Worm (Caenorhabditis elegans) whole organism, L4 larva: ENCODE results near the gene kqt-2.

Source experiments
- F10B5.3 ChIP-seq: sonication (generic microtip); optimal IDR thresholded peaks from 2 replicates; lab custom pipeline; 2016; ENCODE audit warnings: mild to moderate bottlenecking, missing genetic modification characterization, missing compliant biosample characterization
- F37D6.2 ChIP-seq: sonication (generic microtip); optimal IDR thresholded peaks from 2 replicates; lab custom pipeline; 2016; ENCODE audit warnings: mild to moderate bottlenecking, missing genetic modification characterization, missing compliant biosample characterization
- F44E2.7 ChIP-seq: fragments of 200-800 bp; sonication (Bioruptor generic); IDR thresholded peaks from 2 replicates; pipeline ENCODE4 v2.1.2; 2022; ENCODE audit warnings: missing genetic modification characterization, missing compliant biosample characterization
- R02D3.7 ChIP-seq: fragments of 150-350 bp; sonication (generic microtip); optimal IDR thresholded peaks from 3 replicates; lab custom pipeline; 2014; ENCODE audit warnings: missing biosample characterization, missing genetic modification characterization
- T20F7.1 ChIP-seq: fragments of 200-800 bp; sonication (Bioruptor generic); optimal IDR thresholded peaks from 2 replicates; lab custom pipeline; 2018; ENCODE audit warnings: mild to moderate bottlenecking, missing genetic modification characterization, missing compliant biosample characterization
- Y5F2A.4 ChIP-seq: fragments of 200-800 bp; sonication (Bioruptor generic); optimal IDR thresholded peaks from 2 replicates; lab custom pipeline; 2018; ENCODE audit warnings: mild to moderate bottlenecking, missing genetic modification characterization, missing compliant biosample characterization
- Y75B8A.6 ChIP-seq: fragments of 200-800 bp; sonication (Bioruptor generic); IDR thresholded peaks from 2 replicates; pipeline ENCODE4 v1.3.6; 2022; ENCODE audit warnings: missing genetic modification reagents, missing genetic modification characterization, missing compliant biosample characterization
- ceh-32 ChIP-seq: sonication (generic microtip); optimal IDR thresholded peaks from 2 replicates; lab custom pipeline; 2016; ENCODE audit warnings: mild to moderate bottlenecking, missing genetic modification characterization, missing compliant biosample characterization; ENCODE audit not compliant: poor library complexity
- ceh-44 ChIP-seq: fragments of 200-800 bp; sonication (Bioruptor generic); IDR thresholded peaks from 2 replicates; pipeline ENCODE4 v1.3.6; 2022; ENCODE audit warnings: missing genetic modification reagents, missing genetic modification characterization, missing compliant biosample characterization
- cey-2 ChIP-seq: sonication (generic microtip); optimal IDR thresholded peaks from 3 replicates; lab custom pipeline; 2017; ENCODE audit warnings: missing genetic modification characterization, mild to moderate bottlenecking, missing compliant biosample characterization, antibody characterized with exemption, borderline replicate concordance; ENCODE audit not compliant: insufficient read depth
- daf-16 ChIP-seq, 3 experiments: sonication (generic microtip); optimal IDR thresholded peaks; 2 replicates each; lab custom pipeline; 2016 to 2017; ENCODE audit warnings: missing genetic modification characterization in 3 of 3, missing genetic modification reagents in 3 of 3, mild to moderate bottlenecking in 2 of 3, missing compliant biosample characterization in 2 of 3, missing biosample characterization in 1 of 3, moderate library complexity in 1 of 3
- dmd-6 ChIP-seq: fragments of 200-800 bp; sonication (Bioruptor generic); IDR thresholded peaks from 2 replicates; pipeline ENCODE4 v1.3.6; 2022; ENCODE audit warnings: missing genetic modification reagents, missing genetic modification characterization, missing compliant biosample characterization
- dmd-8 ChIP-seq: fragments of 200-800 bp; sonication (Bioruptor generic); IDR thresholded peaks from 2 replicates; pipeline ENCODE4 v1.3.6; 2022; ENCODE audit warnings: missing genetic modification characterization, missing compliant biosample characterization
- egl-27 ChIP-seq: sonication (generic microtip); optimal IDR thresholded peaks from 3 replicates; lab custom pipeline; 2017; ENCODE audit warnings: missing biosample characterization, missing genetic modification reagents, missing genetic modification characterization
- fkh-10 ChIP-seq: fragments of 150-350 bp; optimal IDR thresholded peaks from 2 replicates; lab custom pipeline; 2014; ENCODE audit warnings: missing biosample characterization, missing genetic modification reagents, missing genetic modification characterization
- hif-1 ChIP-seq, 2 experiments: sonication (generic microtip); optimal IDR thresholded peaks; 2 replicates each; lab custom pipeline; 2016 to 2017; ENCODE audit warnings: missing compliant biosample characterization in 2 of 2, missing genetic modification characterization in 2 of 2, missing genetic modification reagents in 2 of 2, missing genotype in 2 of 2, mild to moderate bottlenecking in 1 of 2
- hlh-11 ChIP-seq: fragments of 200-800 bp; sonication (Bioruptor generic); optimal IDR thresholded peaks from 2 replicates; lab custom pipeline; 2018; ENCODE audit warnings: mild to moderate bottlenecking, missing genetic modification characterization, missing compliant biosample characterization
- hlh-30 ChIP-seq: sonication (generic microtip); optimal IDR thresholded peaks from 2 replicates; lab custom pipeline; 2017; ENCODE audit warnings: antibody characterized with exemption, mild to moderate bottlenecking, missing genetic modification characterization, missing compliant biosample characterization; ENCODE audit not compliant: insufficient read depth
- hmg-1.1 ChIP-seq: fragments of 200-800 bp; sonication (Bioruptor generic); IDR thresholded peaks from 2 replicates; pipeline ENCODE4 v1.3.6; 2022; ENCODE audit warnings: missing genetic modification reagents, missing genetic modification characterization, missing compliant biosample characterization
- lim-7 ChIP-seq: fragments of 200-800 bp; sonication (Bioruptor generic); IDR thresholded peaks from 2 replicates; pipeline ENCODE4 v1.3.6; 2022; ENCODE audit warnings: missing genetic modification characterization, missing compliant biosample characterization
- lin-29 ChIP-seq: fragments of 200-800 bp; sonication (Bioruptor generic); IDR thresholded peaks from 2 replicates; pipeline ENCODE4 v1.3.6; 2022; ENCODE audit warnings: missing genetic modification reagents, missing genetic modification characterization, missing compliant biosample characterization
- lir-3 ChIP-seq: sonication (generic microtip); optimal IDR thresholded peaks from 2 replicates; lab custom pipeline; 2016; ENCODE audit warnings: mild to moderate bottlenecking, missing genetic modification characterization, missing compliant biosample characterization
- mxl-2 ChIP-seq: fragments of 200-800 bp; sonication (Bioruptor generic); conservative IDR thresholded peaks from 2 replicates; pipeline ENCODE4 v1.3.6; 2022; ENCODE audit warnings: missing genetic modification reagents, missing genetic modification characterization, missing compliant biosample characterization
- nhr-10 ChIP-seq: fragments of 150-350 bp; optimal IDR thresholded peaks from 2 replicates; lab custom pipeline; 2014; ENCODE audit warnings: missing biosample characterization, missing genetic modification characterization
- nhr-11 ChIP-seq: fragments of 150-350 bp; optimal IDR thresholded peaks from 2 replicates; lab custom pipeline; 2014; ENCODE audit warnings: missing biosample characterization, missing genetic modification characterization
- nhr-111 ChIP-seq: fragments of 200-800 bp; sonication (Bioruptor generic); optimal IDR thresholded peaks from 2 replicates; lab custom pipeline; 2018; ENCODE audit warnings: mild to moderate bottlenecking, missing genetic modification characterization, missing compliant biosample characterization
- nhr-25 ChIP-seq: sonication (generic microtip); optimal IDR thresholded peaks from 2 replicates; lab custom pipeline; 2017; ENCODE audit warnings: missing genetic modification characterization, mild to moderate bottlenecking, missing compliant biosample characterization, antibody characterized with exemption, moderate library complexity, borderline replicate concordance; ENCODE audit not compliant: insufficient read depth
- nhr-28 ChIP-seq: fragments of 150-350 bp; optimal IDR thresholded peaks from 2 replicates; lab custom pipeline; 2014; ENCODE audit warnings: missing biosample characterization, missing genetic modification characterization
- nhr-41 ChIP-seq: fragments of 200-800 bp; sonication (Bioruptor generic); IDR thresholded peaks from 2 replicates; pipeline ENCODE4 v1.3.6; 2022; ENCODE audit warnings: missing genetic modification reagents, missing genetic modification characterization, missing compliant biosample characterization
- nhr-42 ChIP-seq: fragments of 200-800 bp; sonication (Bioruptor generic); IDR thresholded peaks from 2 replicates; pipeline ENCODE4 v1.3.6; 2022; ENCODE audit warnings: missing genetic modification characterization, missing compliant biosample characterization
- nhr-76 ChIP-seq: fragments of 150-350 bp; optimal IDR thresholded peaks from 2 replicates; lab custom pipeline; 2014; ENCODE audit warnings: missing biosample characterization, missing genetic modification characterization
- nhr-77 ChIP-seq: fragments of 150-350 bp; optimal IDR thresholded peaks from 2 replicates; lab custom pipeline; 2014; ENCODE audit warnings: missing biosample characterization, missing genetic modification characterization
- pha-4 ChIP-seq, 2 experiments: fragments of 150-350 bp in 1 of 2; fragments of 200-800 bp in 1 of 2; sonication (Bioruptor generic) in 1 of 2; IDR thresholded peaks in 1 of 2; optimal IDR thresholded peaks in 1 of 2; 2 replicates each; pipeline versions ENCODE4 v1.3.6 to Lab custom; 2014 to 2022; ENCODE audit warnings: missing genetic modification characterization in 2 of 2, missing genetic modification reagents in 2 of 2, missing biosample characterization in 1 of 2, missing compliant biosample characterization in 1 of 2
- php-3 ChIP-seq: fragments of 200-800 bp; sonication (Bioruptor generic); IDR thresholded peaks from 2 replicates; pipeline ENCODE4 v1.3.6; 2022; ENCODE audit warnings: missing genetic modification reagents, missing genetic modification characterization, missing compliant biosample characterization
- rbr-2 ChIP-seq: sonication (generic microtip); optimal IDR thresholded peaks from 2 replicates; lab custom pipeline; 2016; ENCODE audit warnings: missing genotype, missing genetic modification characterization, missing compliant biosample characterization
- sdz-12 ChIP-seq: fragments of 200-800 bp; sonication (Bioruptor generic); optimal IDR thresholded peaks from 2 replicates; lab custom pipeline; 2018; ENCODE audit warnings: mild to moderate bottlenecking, missing genetic modification characterization, missing compliant biosample characterization
- spr-1 ChIP-seq: sonication (generic microtip); optimal IDR thresholded peaks from 2 replicates; lab custom pipeline; 2016; ENCODE audit warnings: mild to moderate bottlenecking, missing genetic modification characterization, missing compliant biosample characterization
- spr-3 ChIP-seq: fragments of 200-800 bp; sonication (Bioruptor generic); optimal IDR thresholded peaks from 2 replicates; lab custom pipeline; 2018; ENCODE audit warnings: mild to moderate bottlenecking, missing genetic modification characterization, missing compliant biosample characterization
- tag-97 ChIP-seq: fragments of 200-800 bp; sonication (Bioruptor generic); IDR thresholded peaks from 2 replicates; pipeline ENCODE4 v1.3.6; 2022; ENCODE audit warnings: missing genetic modification characterization, missing compliant biosample characterization
- tra-1 ChIP-seq: fragments of 200-800 bp; sonication (Bioruptor generic); IDR thresholded peaks from 2 replicates; pipeline ENCODE4 v1.3.6; 2022; ENCODE audit warnings: missing genetic modification reagents, missing genetic modification characterization, missing compliant biosample characterization
- unc-62 ChIP-seq, 3 experiments: fragments of 150-350 bp in 1 of 3; sonication (generic microtip); optimal IDR thresholded peaks in 2 of 3; peaks in 1 of 3; 1 replicate in 1 of 3; 2 replicates in 2 of 3; lab custom pipeline; 2014 to 2017; ENCODE audit warnings: missing biosample characterization in 3 of 3, missing genetic modification characterization in 3 of 3, missing genetic modification reagents in 3 of 3, missing genotype in 1 of 3
- zag-1 ChIP-seq: fragments of 150-350 bp; optimal IDR thresholded peaks from 2 replicates; lab custom pipeline; 2014; ENCODE audit warnings: missing biosample characterization, missing genetic modification characterization
- zfp-2 ChIP-seq: sonication (generic microtip); optimal IDR thresholded peaks from 2 replicates; lab custom pipeline; 2016; ENCODE audit warnings: mild to moderate bottlenecking, missing genetic modification characterization, missing compliant biosample characterization
- zfp-3 ChIP-seq: fragments of 200-800 bp; sonication (Bioruptor generic); conservative IDR thresholded peaks from 2 replicates; pipeline ENCODE4 v1.3.6; 2022; ENCODE audit warnings: missing genetic modification reagents, missing genetic modification characterization, missing compliant biosample characterization
- zip-2 ChIP-seq: fragments of 150-350 bp; optimal IDR thresholded peaks from 2 replicates; lab custom pipeline; 2014; ENCODE audit warnings: missing biosample characterization, missing genetic modification characterization
- ztf-11 ChIP-seq: fragments of 150-350 bp; optimal IDR thresholded peaks from 2 replicates; lab custom pipeline; 2014; ENCODE audit warnings: missing biosample characterization, missing genetic modification characterization

The kqt-2 gene

ce11 chrX:8233554-8233953 is 12.6 kb downstream of the kqt-2 start:
- TF ChIP-seq unc-62 (GFP tag; optimal IDR thresholded peaks at IDR 0.05 in 1 of 2; lab: Kevin White, UChicago) (peak in 1 of 2 experiments; percentile 39), unc-62 (tag; optimal IDR thresholded peaks at IDR 0.05; lab: Kevin White, UChicago) (no peak), daf-16 (GFP tag; optimal IDR thresholded peaks at IDR 0.05; lab: Kevin White, UChicago) (peak in 1 of 2 experiments; percentile 72), daf-16 (tag; optimal IDR thresholded peaks at IDR 0.05; lab: Kevin White, UChicago) (no peak), hlh-30 (peak; percentile 58), nhr-77 (tag; lab: Kevin White, UChicago) (no peak), mxl-2 (no peak), hmg-1.1 (GFP tag; lab: Robert Waterston, UW) (0 out of 2 replicates have a peak, but pooled peaks have one; percentile 24), T20F7.1 (GFP tag; lab: Kevin White, UChicago) (no peak), R02D3.7 (tag; lab: Kevin White, UChicago) (no peak)

ce11 chrX:8231858-8232257 is 14.3 kb downstream of the kqt-2 start, which contains the start of gene K02A6.3:
Gene K02A6.3, minus strand, starts transcription at chrX:8231931.
- TF ChIP-seq ceh-44 (no peak), nhr-10 (tag; lab: Kevin White, UChicago) (no peak), tag-97 (GFP tag; lab: Robert Waterston, UW) (no peak), pha-4 (GFP tag; IDR thresholded peaks at IDR 0.05; lab: Robert Waterston, UW) (peak; percentile 62), pha-4 (tag; optimal IDR thresholded peaks at IDR 0.05; lab: Kevin White, UChicago) (peak; percentile 21), lir-3 (tag; lab: Kevin White, UChicago) (no peak), dmd-8 (no peak), fkh-10 (GFP tag; lab: Kevin White, UChicago) (no peak), F44E2.7 (GFP tag; lab: Robert Waterston, UW) (no peak), nhr-76 (tag; lab: Kevin White, UChicago) (peak; percentile 63), hmg-1.1 (GFP tag; lab: Robert Waterston, UW) (peak; percentile 85), Y5F2A.4 (no peak), Y75B8A.6 (GFP tag; lab: Robert Waterston, UW) (0 out of 2 replicates have a peak, but pooled peaks have one; percentile 65), dmd-6 (GFP tag; lab: Robert Waterston, UW) (peak; percentile 94), daf-16 (GFP tag; optimal IDR thresholded peaks at IDR 0.05; lab: Kevin White, UChicago) (peak in 1 of 2 experiments; percentile 98), daf-16 (tag; optimal IDR thresholded peaks at IDR 0.05; lab: Kevin White, UChicago) (peak; percentile 100), R02D3.7 (tag; lab: Kevin White, UChicago) (no peak), zfp-3 (GFP tag; lab: Robert Waterston, UW) (peak; percentile 82; the same call in 1 of the 2 replicates), lim-7 (GFP tag; lab: Robert Waterston, UW) (no peak), nhr-41 (GFP tag; lab: Robert Waterston, UW) (0 out of 2 replicates have a peak, but pooled peaks have one; percentile 11), lin-29 (no peak), F37D6.2 (tag; lab: Kevin White, UChicago) (peak; percentile 27), ztf-11 (tag; lab: Kevin White, UChicago) (no peak), zip-2 (tag; lab: Kevin White, UChicago) (peak; percentile 53), ceh-32 (no peak), egl-27 (no peak), F10B5.3 (tag; lab: Kevin White, UChicago) (no peak), sdz-12 (GFP tag; lab: Kevin White, UChicago) (no peak), nhr-25 (tag; lab: Kevin White, UChicago) (peak; percentile 12), nhr-42 (no peak), nhr-11 (tag; lab: Kevin White, UChicago) (peak; percentile 84), zfp-2 (tag; lab: Kevin White, UChicago) (no peak), zag-1 (no peak), tra-1 (GFP tag; lab: Robert Waterston, UW) (peak; percentile 85), nhr-111 (GFP tag; lab: Kevin White, UChicago) (no peak), rbr-2 (tag; lab: Kevin White, UChicago) (peak; percentile 79), hlh-11 (peak; percentile 98), cey-2 (no peak), spr-3 (GFP tag; lab: Kevin White, UChicago) (no peak), hif-1 (tag; optimal IDR thresholded peaks at IDR 0.05; lab: Kevin White, UChicago) (peak; percentile 9 to 86), spr-1 (tag; lab: Kevin White, UChicago) (peak; percentile 3), nhr-28 (tag; lab: Kevin White, UChicago) (peak; percentile 86), php-3 (GFP tag; lab: Robert Waterston, UW) (peak; percentile 68)
